Fruit fly (Drosophila melanogaster): Measurements from ENCODE around the gene CG12099.

The CG12099 gene

dm6 chr3L:1578391-1578948, 20.2 kb upstream of the CG12099 start:
- TF ChIP-seq exex (tag; optimal IDR thresholded peaks at IDR 0.05) (peak; percentile 51), fd3F (GFP tag; optimal IDR thresholded peaks at IDR 0.05) (peak; percentile 3), CG14014 (GFP tag; IDR thresholded peaks at IDR 0.05) (peak; percentile 34; the same call in 1 of the 2 replicates), CG17359 (tag; optimal IDR thresholded peaks at IDR 0.05) (peak; percentile 58), CG3995 (GFP tag; optimal IDR thresholded peaks at IDR 0.05) (no peak), Hr39 (optimal IDR thresholded peaks at IDR 0.05) (no peak), bcd (GFP tag; optimal IDR thresholded peaks at IDR 0.05) (peak; percentile 21), Kr (GFP tag; optimal IDR thresholded peaks at IDR 0.05) (no peak), cwo (GFP tag; optimal IDR thresholded peaks at IDR 0.05) (peak; percentile 29), CG10267 (tag; optimal IDR thresholded peaks at IDR 0.05) (peak; percentile 7), CG17361 (GFP tag; IDR thresholded peaks at IDR 0.05) (peak; percentile 44; the same call in 2 of the 3 replicates), NK7.1 (GFP tag; optimal IDR thresholded peaks at IDR 0.05) (no peak), crol (GFP tag; IDR thresholded peaks at IDR 0.05) (peak; percentile 64), abd-A (tag; optimal IDR thresholded peaks at IDR 0.05) (no peak), Stat92E (GFP tag; optimal IDR thresholded peaks at IDR 0.05) (no peak), stwl (tag; optimal IDR thresholded peaks at IDR 0.05) (no peak), so (GFP tag; IDR thresholded peaks at IDR 0.05) (0 out of 3 replicates have a peak, but pooled peaks have one; percentile 6), Dref (GFP tag; IDR thresholded peaks at IDR 0.05) (0 out of 2 replicates have a peak, but pooled peaks have one; percentile 4), HLH4C (GFP tag; IDR thresholded peaks at IDR 0.05; ENCODE audit: partially characterized antibody) (no peak), chif (GFP tag; optimal IDR thresholded peaks at IDR 0.05) (peak in 1 of 2 experiments; percentile 8), CG8281 (tag; optimal IDR thresholded peaks at IDR 0.05) (no peak), fru (optimal IDR thresholded peaks at IDR 0.05) (no peak), CG6689 (GFP tag; IDR thresholded peaks at IDR 0.05) (peak; percentile 45; the same call in 1 of the 2 replicates), D19A (tag; optimal IDR thresholded peaks at IDR 0.05) (peak; percentile 30), hbn (GFP tag; IDR thresholded peaks at IDR 0.05; ENCODE audit: partially characterized antibody) (no peak), Poxn (GFP tag; IDR thresholded peaks at IDR 0.05) (no peak), Dip2 (GFP tag; IDR thresholded peaks at IDR 0.05) (no peak), CG4820 (GFP tag; optimal IDR thresholded peaks at IDR 0.05) (peak; percentile 37), odd (GFP tag; optimal IDR thresholded peaks at IDR 0.05) (peak; percentile 50), ranshi (GFP tag; IDR thresholded peaks at IDR 0.05) (peak; percentile 46), Hr51 (GFP tag; optimal IDR thresholded peaks at IDR 0.05) (peak in 1 of 2 experiments; percentile 43), cas (GFP tag; IDR thresholded peaks at IDR 0.05) (no peak), CG9876 (GFP tag; optimal IDR thresholded peaks at IDR 0.05) (no peak), btn (GFP tag; optimal IDR thresholded peaks at IDR 0.05) (no peak), jumu (GFP tag; optimal IDR thresholded peaks at IDR 0.05) (peak; percentile 23), amos (GFP tag; IDR thresholded peaks at IDR 0.05; ENCODE audit: partially characterized antibody) (no peak), gcm2 (GFP tag; optimal IDR thresholded peaks at IDR 0.05) (no peak), CG17186 (GFP tag; optimal IDR thresholded peaks at IDR 0.05) (no peak), Sry-β (GFP tag; optimal IDR thresholded peaks at IDR 0.05) (no peak), peb (GFP tag; IDR thresholded peaks at IDR 0.05) (no peak), CG32772 (GFP tag; IDR thresholded peaks at IDR 0.05) (0 out of 2 replicates have a peak, but pooled peaks have one; percentile 5), dati (GFP tag; IDR thresholded peaks at IDR 0.05) (no peak), CG1529 (GFP tag; optimal IDR thresholded peaks at IDR 0.05) (peak; percentile 3), fd96Cb (tag; optimal IDR thresholded peaks at IDR 0.05) (peak; percentile 41), CG13296 (GFP tag; optimal IDR thresholded peaks at IDR 0.05) (peak; percentile 2), CG7372 (GFP tag; IDR thresholded peaks at IDR 0.05) (no peak), gcm (GFP tag; optimal IDR thresholded peaks at IDR 0.05) (no peak), CG13123 (GFP tag; optimal IDR thresholded peaks at IDR 0.05) (no peak), prd (optimal IDR thresholded peaks at IDR 0.05) (no peak), prd (GFP tag; IDR thresholded peaks at IDR 0.05) (peak; percentile 58), D19B (GFP tag; optimal IDR thresholded peaks at IDR 0.05) (peak; percentile 14)
